Fruit fly (Drosophila melanogaster): ENCODE results near the gene Gyc76C.

The Gyc76C gene

DNA sequence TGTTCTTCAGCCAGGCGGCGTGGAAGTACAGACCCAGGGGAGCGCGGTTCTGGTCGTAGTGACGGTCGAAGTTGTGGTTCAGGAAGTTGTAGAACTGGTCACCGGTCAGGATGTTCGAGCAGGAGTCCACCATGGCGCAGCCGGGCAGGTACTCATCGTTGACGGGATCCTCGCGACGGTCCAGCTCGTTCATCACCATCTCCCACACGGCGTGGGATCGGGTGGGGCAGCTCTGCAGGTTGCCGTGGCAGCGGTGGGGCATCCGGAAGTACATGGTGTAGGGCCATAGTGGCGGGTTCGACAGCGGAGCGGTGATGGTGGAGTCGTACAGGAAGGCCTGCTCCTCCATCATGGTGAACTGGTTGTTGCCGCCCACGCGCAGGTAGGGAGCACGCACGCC is 91.7 kb downstream of the Gyc76C start:
- TF ChIP-seq tup (GFP tag; optimal IDR thresholded peaks at IDR 0.05) = no peak
- TF ChIP-seq CG43689 (GFP tag; IDR thresholded peaks at IDR 0.05) = no peak
- no peak for TF ChIP-seq tna (GFP tag; IDR thresholded peaks at IDR 0.05; ENCODE audit: partially characterized antibody)
- TF ChIP-seq CG33213 (GFP tag; optimal IDR thresholded peaks at IDR 0.05) = no peak
- TF ChIP-seq crol (GFP tag; IDR thresholded peaks at IDR 0.05) = no peak
- no peak for TF ChIP-seq CG3847 (GFP tag; IDR thresholded peaks at IDR 0.05)
- peak; percentile 20; the same call in 1 of the 3 replicates for TF ChIP-seq sr (GFP tag; IDR thresholded peaks at IDR 0.05)
- TF ChIP-seq CG8478 (optimal IDR thresholded peaks at IDR 0.05) = peak; percentile 68
- no peak for TF ChIP-seq CG3407 (GFP tag; optimal IDR thresholded peaks at IDR 0.05)
- peak; percentile 83 for TF ChIP-seq Ets65A (GFP tag)
- no peak for TF ChIP-seq ems (GFP tag; optimal IDR thresholded peaks at IDR 0.05)
- no peak for TF ChIP-seq CG6683 (GFP tag; optimal IDR thresholded peaks at IDR 0.05)
- TF ChIP-seq CG6272 (GFP tag; IDR thresholded peaks at IDR 0.05) = no peak
- TF ChIP-seq Side (GFP tag; optimal IDR thresholded peaks at IDR 0.05) = no peak
- no peak for TF ChIP-seq CG15601 (tag; optimal IDR thresholded peaks at IDR 0.05)
- TF ChIP-seq CG30020 (tag; optimal IDR thresholded peaks at IDR 0.05) = no peak
- no peak for TF ChIP-seq ara (GFP tag; IDR thresholded peaks at IDR 0.05)
- TF ChIP-seq Sry-β (GFP tag; optimal IDR thresholded peaks at IDR 0.05) = no peak
- TF ChIP-seq Fer2 (tag; optimal IDR thresholded peaks at IDR 0.05) = no peak
- TF ChIP-seq CG5245 (GFP tag; optimal IDR thresholded peaks at IDR 0.05) = no peak
- TF ChIP-seq Fer1 (GFP tag; optimal IDR thresholded peaks at IDR 0.05) = no peak
- no peak for TF ChIP-seq seq (GFP tag; IDR thresholded peaks at IDR 0.05)
- TF ChIP-seq CG14441 (GFP tag; IDR thresholded peaks at IDR 0.05) = no peak
- no peak for TF ChIP-seq jing (GFP tag; optimal IDR thresholded peaks at IDR 0.05)
- no peak for TF ChIP-seq Sry-δ (GFP tag; optimal IDR thresholded peaks at IDR 0.05)
- no peak for TF ChIP-seq Doc3 (GFP tag; IDR thresholded peaks at IDR 0.05; ENCODE audit: partially characterized antibody)
- 0 out of 4 replicates have a peak, but pooled peaks have one; percentile 18 for TF ChIP-seq chinmo (GFP tag; IDR thresholded peaks at IDR 0.05; ENCODE audit: partially characterized antibody)

DNA sequence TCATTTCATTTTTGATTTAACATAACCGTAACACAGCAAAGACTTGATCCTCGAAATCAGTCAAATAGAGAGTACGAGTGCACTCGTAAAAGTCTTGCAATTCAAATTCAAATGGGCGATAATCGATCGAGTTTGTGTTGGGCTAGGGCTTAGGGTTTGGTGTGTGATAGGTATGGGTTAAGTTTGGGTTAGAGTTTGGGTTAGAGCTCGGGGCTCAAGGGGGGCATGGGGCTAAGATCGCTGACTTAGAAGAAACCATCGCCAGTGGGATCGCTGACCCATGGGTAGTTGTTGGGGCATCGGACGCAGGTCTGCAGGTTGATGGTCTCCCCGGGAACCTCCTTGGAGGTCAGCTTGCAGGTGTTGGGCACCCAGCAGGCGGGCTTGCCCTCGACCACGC is 92.3 kb downstream of the Gyc76C start:
- TF ChIP-seq CG12299 (tag; optimal IDR thresholded peaks at IDR 0.05) (no peak), CG2678 (tag; optimal IDR thresholded peaks at IDR 0.05) (no peak), CG15696 (tag; optimal IDR thresholded peaks at IDR 0.05) (no peak), Atf3 (GFP tag; optimal IDR thresholded peaks at IDR 0.05) (no peak), nerfin-1 (tag; optimal IDR thresholded peaks at IDR 0.05) (no peak), D (optimal IDR thresholded peaks at IDR 0.05) (no peak), D (GFP tag; optimal IDR thresholded peaks at IDR 0.05) (no peak), tna (GFP tag; IDR thresholded peaks at IDR 0.05; ENCODE audit: partially characterized antibody) (0 out of 2 replicates have a peak, but pooled peaks have one; percentile 41), pita (GFP tag; optimal IDR thresholded peaks at IDR 0.05) (no peak), sqz (GFP tag; optimal IDR thresholded peaks at IDR 0.05) (no peak), Dbx (GFP tag; IDR thresholded peaks at IDR 0.05) (no peak), CG6791 (GFP tag; IDR thresholded peaks at IDR 0.05; ENCODE audit: partially characterized antibody) (0 out of 3 replicates have a peak, but pooled peaks have one; percentile 44), CG14667 (GFP tag; IDR thresholded peaks at IDR 0.05) (no peak), corto (GFP tag; optimal IDR thresholded peaks at IDR 0.05) (no peak), CG16815 (GFP tag; optimal IDR thresholded peaks at IDR 0.05) (no peak), Tbp (GFP tag; optimal IDR thresholded peaks at IDR 0.05) (no peak), CG10979 (tag; optimal IDR thresholded peaks at IDR 0.05) (no peak), nerfin-2 (GFP tag; IDR thresholded peaks at IDR 0.05; ENCODE audit: partially characterized antibody) (peak; percentile 52), Vsx1 (GFP tag; optimal IDR thresholded peaks at IDR 0.05) (no peak), tgo (GFP tag; IDR thresholded peaks at IDR 0.05) (no peak), Ada2b (GFP tag; IDR thresholded peaks at IDR 0.05) (no peak), Doc3 (GFP tag; IDR thresholded peaks at IDR 0.05; ENCODE audit: partially characterized antibody) (0 out of 3 replicates have a peak, but pooled peaks have one; percentile 18), CG3995 (GFP tag; optimal IDR thresholded peaks at IDR 0.05) (no peak), bcd (GFP tag; optimal IDR thresholded peaks at IDR 0.05) (no peak), NC2α (GFP tag; optimal IDR thresholded peaks at IDR 0.05) (no peak), emc (GFP tag; optimal IDR thresholded peaks at IDR 0.05) (no peak), Spps (tag; optimal IDR thresholded peaks at IDR 0.05) (no peak)
